Worm (Caenorhabditis elegans) whole organism, L2 larva: ENCODE measurements around the gene ZC239.13.

Experiments used
- C34F6.9 ChIP-seq: fragments of 150-350 bp; optimal IDR thresholded peaks from 2 replicates; lab custom pipeline; 2014; ENCODE audit warnings: missing biosample characterization, missing genetic modification characterization
- F13H6.1 ChIP-seq: sonication (generic microtip); optimal IDR thresholded peaks from 2 replicates; lab custom pipeline; 2016; ENCODE audit warnings: missing genetic modification characterization, missing compliant biosample characterization
- Y55F3AM.14 ChIP-seq: fragments of 200-800 bp; sonication (Bioruptor generic); optimal IDR thresholded peaks from 2 replicates; lab custom pipeline; 2018; ENCODE audit warnings: mild to moderate bottlenecking, missing genetic modification characterization, missing compliant biosample characterization
- ZK546.5 ChIP-seq: sonication (generic microtip); optimal IDR thresholded peaks from 2 replicates; lab custom pipeline; 2017; ENCODE audit warnings: missing biosample characterization, missing genetic modification characterization
- aly-2 ChIP-seq: fragments of 150-350 bp; optimal IDR thresholded peaks from 2 replicates; lab custom pipeline; 2014; ENCODE audit warnings: missing biosample characterization, missing genetic modification characterization
- ama-1 ChIP-seq: fragments of 150-350 bp; optimal IDR thresholded peaks from 2 replicates; lab custom pipeline; 2018; ENCODE audit warnings: inconsistent platforms
- blmp-1 ChIP-seq: sonication (generic microtip); optimal IDR thresholded peaks from 2 replicates; lab custom pipeline; 2017; ENCODE audit warnings: missing genetic modification characterization, mild to moderate bottlenecking, missing compliant biosample characterization, antibody characterized with exemption, moderate library complexity; ENCODE audit not compliant: insufficient read depth
- ceh-16 ChIP-seq: fragments of 150-350 bp; optimal IDR thresholded peaks from 2 replicates; lab custom pipeline; 2014; ENCODE audit warnings: missing biosample characterization, missing genetic modification characterization
- crh-2 ChIP-seq: sonication (generic microtip); optimal IDR thresholded peaks from 2 replicates; lab custom pipeline; 2017; ENCODE audit warnings: missing biosample characterization, missing genetic modification characterization
- dmd-4 ChIP-seq: sonication (generic microtip); optimal IDR thresholded peaks from 2 replicates; lab custom pipeline; 2017; ENCODE audit warnings: missing biosample characterization, missing genetic modification characterization
- egl-27 ChIP-seq: sonication (generic microtip); optimal IDR thresholded peaks from 3 replicates; lab custom pipeline; 2017; ENCODE audit warnings: missing biosample characterization, missing genetic modification reagents, missing genetic modification characterization
- fos-1 ChIP-seq: fragments of 150-350 bp; optimal IDR thresholded peaks from 2 replicates; lab custom pipeline; 2014; ENCODE audit warnings: missing biosample characterization, missing genetic modification characterization
- lin-13 ChIP-seq: fragments of 150-350 bp; optimal IDR thresholded peaks from 2 replicates; lab custom pipeline; 2014; ENCODE audit warnings: missing biosample characterization, missing genetic modification reagents, missing genetic modification characterization
- lin-39 ChIP-seq: fragments of 150-350 bp; optimal IDR thresholded peaks from 2 replicates; lab custom pipeline; 2014; ENCODE audit warnings: missing biosample characterization, missing genetic modification reagents, missing genetic modification characterization
- lsy-2 ChIP-seq, 2 experiments: fragments of 150-350 bp in 1 of 2; sonication (generic microtip) in 1 of 2; optimal IDR thresholded peaks; 2 replicates each; lab custom pipeline; 2014 to 2017; ENCODE audit warnings: missing biosample characterization in 2 of 2, missing genetic modification characterization in 2 of 2
- mab-5 ChIP-seq: fragments of 150-350 bp; optimal IDR thresholded peaks from 2 replicates; lab custom pipeline; 2014; ENCODE audit warnings: missing biosample characterization, missing genetic modification characterization
- mdl-1 ChIP-seq, 2 experiments: fragments of 150-350 bp in 1 of 2; sonication (generic microtip) in 1 of 2; optimal IDR thresholded peaks; 2 replicates each; lab custom pipeline; 2017; ENCODE audit warnings: missing biosample characterization in 2 of 2, missing genetic modification characterization in 2 of 2
- nhr-11 ChIP-seq: fragments of 150-350 bp; optimal IDR thresholded peaks from 2 replicates; lab custom pipeline; 2014; ENCODE audit warnings: missing biosample characterization, missing genetic modification characterization
- nhr-129 ChIP-seq: fragments of 150-350 bp; optimal IDR thresholded peaks from 2 replicates; lab custom pipeline; 2014; ENCODE audit warnings: missing biosample characterization, missing genetic modification characterization
- nhr-21 ChIP-seq: fragments of 150-350 bp; optimal IDR thresholded peaks from 2 replicates; lab custom pipeline; 2014; ENCODE audit warnings: missing biosample characterization, missing genetic modification characterization
- nhr-25 ChIP-seq: fragments of 150-350 bp; sonication (generic microtip); optimal IDR thresholded peaks from 3 replicates; lab custom pipeline; 2014; ENCODE audit warnings: missing biosample characterization, missing genetic modification characterization
- nhr-6 ChIP-seq: fragments of 150-350 bp; optimal IDR thresholded peaks from 2 replicates; lab custom pipeline; 2014; ENCODE audit warnings: missing biosample characterization, missing genetic modification characterization
- nhr-77 ChIP-seq: fragments of 150-350 bp; optimal IDR thresholded peaks from 2 replicates; lab custom pipeline; 2014; ENCODE audit warnings: missing biosample characterization, missing genetic modification characterization
- peb-1 ChIP-seq: fragments of 150-350 bp; optimal IDR thresholded peaks from 2 replicates; lab custom pipeline; 2014; ENCODE audit warnings: missing biosample characterization, missing genetic modification characterization
- sem-4 ChIP-seq: fragments of 150-350 bp; optimal IDR thresholded peaks from 2 replicates; lab custom pipeline; 2014; ENCODE audit warnings: missing biosample characterization, missing genetic modification reagents, missing genetic modification characterization
- skn-1 ChIP-seq: sonication (generic microtip); optimal IDR thresholded peaks from 2 replicates; lab custom pipeline; 2017; ENCODE audit warnings: missing biosample characterization, missing genetic modification characterization
- sma-3 ChIP-seq: sonication (generic microtip); optimal IDR thresholded peaks from 2 replicates; lab custom pipeline; 2016; ENCODE audit warnings: missing genetic modification reagents, missing genetic modification characterization, missing compliant biosample characterization
- sma-9 ChIP-seq, 2 experiments: fragments of 150-350 bp in 1 of 2; sonication (generic microtip) in 1 of 2; optimal IDR thresholded peaks; 2 replicates each; lab custom pipeline; 2014 to 2016; ENCODE audit warnings: missing genetic modification characterization in 2 of 2, mild to moderate bottlenecking in 1 of 2, missing biosample characterization in 1 of 2, missing compliant biosample characterization in 1 of 2, missing genetic modification reagents in 1 of 2, moderate library complexity in 1 of 2
- unc-39 ChIP-seq: fragments of 150-350 bp; optimal IDR thresholded peaks from 2 replicates; lab custom pipeline; 2014; ENCODE audit warnings: missing biosample characterization, missing genetic modification characterization
- zag-1 ChIP-seq: fragments of 150-350 bp; optimal IDR thresholded peaks from 2 replicates; lab custom pipeline; 2014; ENCODE audit warnings: missing biosample characterization, missing genetic modification characterization
- ztf-4 ChIP-seq: fragments of 150-350 bp; optimal IDR thresholded peaks from 2 replicates; lab custom pipeline; 2014; ENCODE audit warnings: missing biosample characterization, missing genetic modification characterization

The ZC239.13 gene

ce11 chrII:3244758-3245157 lies 22.1 kb upstream of the ZC239.13 start:
- peak; percentile 6 for TF ChIP-seq lin-13
- TF ChIP-seq crh-2 (tag; lab: Kevin White, UChicago): no peak
- peak; percentile 50 for TF ChIP-seq fos-1 (tag; lab: Kevin White, UChicago)

DNA sequence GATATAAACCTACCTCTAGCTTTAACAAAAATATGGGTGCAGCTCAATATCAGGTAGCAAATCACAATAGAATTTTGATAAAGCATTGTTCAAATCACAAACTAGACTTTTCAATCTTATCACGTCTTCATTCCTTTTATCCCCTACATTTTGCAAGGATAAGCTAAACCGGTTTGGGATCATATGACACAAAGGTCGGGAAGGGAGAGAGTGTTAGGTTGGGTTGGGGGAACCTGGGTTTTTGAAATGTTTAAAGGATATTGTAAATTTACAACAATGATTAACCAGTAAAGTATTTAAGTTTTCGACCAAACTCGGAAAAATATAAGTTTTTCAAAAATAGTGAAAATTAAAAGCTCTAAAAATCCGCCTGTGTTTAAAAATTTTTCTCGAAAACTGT lies 21.4 kb upstream of the ZC239.13 start, which contains the start of gene C17F4.12:
Gene C17F4.12 (minus strand): TSS at position 101 of the 400 bp plus-strand sequence.
- TF ChIP-seq dmd-4 (tag; lab: Kevin White, UChicago) (no peak), egl-27 (tag; lab: Kevin White, UChicago) (no peak), ZK546.5 (tag; lab: Kevin White, UChicago) (no peak)

ce11 chrII:3241842-3242241 lies 19.2 kb upstream of the ZC239.13 start:
- peak; percentile 9 for TF ChIP-seq blmp-1 (tag; lab: Kevin White, UChicago)
- TF ChIP-seq lin-13: no peak
- no peak for TF ChIP-seq ama-1 (lab: Kevin White, UChicago)
- TF ChIP-seq fos-1 (tag; lab: Kevin White, UChicago): no peak
- TF ChIP-seq nhr-21: peak; percentile 68
- no peak for TF ChIP-seq skn-1 (tag; lab: Kevin White, UChicago)
- no peak for TF ChIP-seq sma-3 (GFP tag; lab: Kevin White, UChicago)
- no peak for TF ChIP-seq ceh-16 (tag; lab: Kevin White, UChicago)
- TF ChIP-seq, all 48 proteins: peak for 2

- TF ChIP-seq nhr-21 (no peak), nhr-6 (tag; lab: Kevin White, UChicago) (no peak), peb-1 (tag; lab: Kevin White, UChicago) (no peak)
Observed at ce11 chrII:3240207-3240606, 17.6 kb upstream of the ZC239.13 start, which contains the start of gene C17F4.3. TSS of gene C17F4.3 (plus strand) at chrII:3240507.

ce11 chrII:3237038-3237521 lies 14.4 kb upstream of the ZC239.13 start, which contains the start of the genes srz-67 and C17F4.11:
TSS of gene srz-67 (minus strand) at chrII:3237138.
TSS of gene C17F4.11 (plus strand) at chrII:3237471.
- TF ChIP-seq ZK546.5 (tag; lab: Kevin White, UChicago): no peak
- no peak for TF ChIP-seq nhr-11 (tag; lab: Kevin White, UChicago)
- TF ChIP-seq C34F6.9 (tag; lab: Kevin White, UChicago): no peak

- TF ChIP-seq nhr-21 (no peak), blmp-1 (tag; lab: Kevin White, UChicago) (no peak)
Observed at ce11 chrII:3234725-3235124, 12.1 kb upstream of the ZC239.13 start, which contains the start of gene C17F4.8. TSS of gene C17F4.8 (minus strand) at chrII:3234825.

DNA sequence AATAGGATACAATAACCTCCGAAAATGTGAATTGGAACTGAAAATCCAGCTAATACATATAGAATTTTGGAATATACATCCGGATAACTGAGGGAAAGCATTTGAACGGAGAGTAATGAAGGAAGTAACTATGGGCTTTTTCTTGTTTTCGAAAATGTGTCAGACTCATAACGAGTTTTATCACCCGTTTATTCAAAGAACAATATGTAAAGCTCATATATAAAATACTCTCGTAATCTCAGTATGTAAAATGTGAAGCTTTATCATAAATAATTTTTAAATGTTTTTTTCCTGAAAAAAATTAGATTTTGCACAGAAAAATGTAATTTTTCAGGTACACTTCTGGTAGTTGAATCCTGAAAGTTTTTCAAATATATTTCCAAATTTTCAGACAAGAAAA lies 7.8 kb upstream of the ZC239.13 start, which contains the start of gene srh-297:
Gene srh-297 (minus strand): TSS at position 101 of the 400 bp plus-strand sequence.
- TF ChIP-seq unc-39: no peak
- TF ChIP-seq sem-4 (tag; lab: Kevin White, UChicago): no peak
- TF ChIP-seq F13H6.1 (tag; lab: Kevin White, UChicago): no peak
- TF ChIP-seq skn-1 (tag; lab: Kevin White, UChicago): no peak
- TF ChIP-seq mdl-1 (tag; optimal IDR thresholded peaks at IDR 0.05; lab: Kevin White, UChicago): no peak
- no peak for TF ChIP-seq nhr-25 (tag; lab: Kevin White, UChicago)
- no peak for TF ChIP-seq nhr-21
- TF ChIP-seq lin-39 (tag; lab: Kevin White, UChicago): no peak
- no peak for TF ChIP-seq sma-3 (GFP tag; lab: Kevin White, UChicago)
- TF ChIP-seq ztf-4: no peak
- TF ChIP-seq nhr-129: no peak
- TF ChIP-seq mab-5 (tag; lab: Kevin White, UChicago): no peak
- TF ChIP-seq Y55F3AM.14 (GFP tag; lab: Kevin White, UChicago): no peak
- no peak for TF ChIP-seq nhr-77 (tag; lab: Kevin White, UChicago)
- TF ChIP-seq lsy-2 (tag; optimal IDR thresholded peaks at IDR 0.05; lab: Kevin White, UChicago): no peak

DNA sequence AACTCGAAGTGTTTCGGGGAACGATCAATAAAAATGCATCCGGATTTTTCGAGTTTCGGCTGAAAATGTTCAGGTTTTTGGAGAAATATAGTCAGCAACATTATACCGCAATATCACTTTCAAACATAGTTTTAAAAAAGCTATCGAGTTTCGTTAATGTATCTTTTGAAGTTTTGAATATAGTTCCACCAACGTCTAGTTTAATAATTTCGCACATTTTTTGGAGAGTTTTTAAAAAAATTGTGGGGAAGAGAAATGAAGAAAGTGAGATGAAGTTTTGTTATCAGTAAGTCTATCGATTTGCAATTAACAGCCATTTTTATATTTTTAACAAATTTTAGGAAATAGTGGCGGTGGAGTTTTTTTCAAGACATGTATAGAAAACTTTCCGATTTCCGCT lies 3.1 kb upstream of the ZC239.13 start, which contains the start of gene ZC239.17:
Gene ZC239.17 (minus strand): TSS at position 101 of the 400 bp plus-strand sequence.
- TF ChIP-seq nhr-129: no peak
- TF ChIP-seq aly-2: no peak
- no peak for TF ChIP-seq zag-1
- no peak for TF ChIP-seq lsy-2 (tag; optimal IDR thresholded peaks at IDR 0.05; lab: Kevin White, UChicago)
- TF ChIP-seq sma-3 (GFP tag; lab: Kevin White, UChicago): no peak
- TF ChIP-seq sma-9 (GFP tag; optimal IDR thresholded peaks at IDR 0.05; lab: Kevin White, UChicago): no peak
- TF ChIP-seq sma-9 (tag; optimal IDR thresholded peaks at IDR 0.05; lab: Kevin White, UChicago): no peak
